Worm (Caenorhabditis elegans) whole organism, young adult: Measurements from ENCODE around the gene idpp-15.

Experiments used
- T07F8.4 ChIP-seq: sonication (generic microtip); optimal IDR thresholded peaks from 2 replicates; lab custom pipeline; 2016; ENCODE audit warnings: mild to moderate bottlenecking, missing genetic modification characterization, moderate library complexity, missing compliant biosample characterization
- ama-1 ChIP-seq, 3 experiments: fragments of 150-350 bp in 1 of 3; sonication (generic microtip) in 2 of 3; optimal IDR thresholded peaks; 2 replicates each; lab custom pipeline; 2014 to 2018; ENCODE audit warnings: missing biosample characterization in 2 of 3, missing genetic modification characterization in 2 of 3, missing genetic modification reagents in 2 of 3
- attf-3 ChIP-seq: fragments of 200-800 bp; sonication (Bioruptor generic); conservative IDR thresholded peaks from 2 replicates; pipeline ENCODE4 v1.3.6; 2022; ENCODE audit warnings: missing genetic modification reagents, missing genetic modification characterization, missing compliant biosample characterization
- dpff-1 ChIP-seq: sonication (generic microtip); optimal IDR thresholded peaks from 2 replicates; lab custom pipeline; 2017; ENCODE audit warnings: mild to moderate bottlenecking, missing genetic modification characterization, missing compliant biosample characterization
- ekl-4 ChIP-seq: fragments of 200-800 bp; sonication (Bioruptor generic); IDR thresholded peaks from 2 replicates; pipeline ENCODE4 v1.3.6; 2022; ENCODE audit warnings: missing genetic modification reagents, missing genetic modification characterization, missing compliant biosample characterization
- hmg-20 ChIP-seq: fragments of 200-800 bp; sonication (Bioruptor generic); IDR thresholded peaks from 2 replicates; pipeline ENCODE4 v1.3.6; 2022; ENCODE audit warnings: missing genetic modification reagents, missing genetic modification characterization, missing compliant biosample characterization
- lin-26 ChIP-seq: fragments of 200-800 bp; sonication (Bioruptor generic); IDR thresholded peaks from 2 replicates; pipeline ENCODE4 v1.3.6; 2022; ENCODE audit warnings: missing genetic modification reagents, missing genetic modification characterization, missing compliant biosample characterization
- lsy-27 ChIP-seq: sonication (generic microtip); optimal IDR thresholded peaks from 2 replicates; lab custom pipeline; 2017; ENCODE audit warnings: missing genetic modification characterization, mild to moderate bottlenecking, missing compliant biosample characterization, antibody characterized with exemption, missing genotype, borderline replicate concordance; ENCODE audit not compliant: insufficient read depth
- nfyb-1 ChIP-seq: fragments of 200-800 bp; sonication (Bioruptor generic); IDR thresholded peaks from 2 replicates; pipeline ENCODE4 v1.3.6; 2022; ENCODE audit warnings: missing genetic modification reagents, missing genetic modification characterization, missing compliant biosample characterization
- zfh-2 ChIP-seq: fragments of 200-800 bp; sonication (Bioruptor generic); conservative IDR thresholded peaks from 2 replicates; pipeline ENCODE4 v1.3.6; 2022; ENCODE audit warnings: missing genetic modification reagents, missing genetic modification characterization, missing compliant biosample characterization
- ztf-22 ChIP-seq: fragments of 200-800 bp; sonication (Bioruptor generic); optimal IDR thresholded peaks from 2 replicates; lab custom pipeline; 2018; ENCODE audit warnings: mild to moderate bottlenecking, missing genetic modification characterization, moderate library complexity, missing compliant biosample characterization

DNA sequence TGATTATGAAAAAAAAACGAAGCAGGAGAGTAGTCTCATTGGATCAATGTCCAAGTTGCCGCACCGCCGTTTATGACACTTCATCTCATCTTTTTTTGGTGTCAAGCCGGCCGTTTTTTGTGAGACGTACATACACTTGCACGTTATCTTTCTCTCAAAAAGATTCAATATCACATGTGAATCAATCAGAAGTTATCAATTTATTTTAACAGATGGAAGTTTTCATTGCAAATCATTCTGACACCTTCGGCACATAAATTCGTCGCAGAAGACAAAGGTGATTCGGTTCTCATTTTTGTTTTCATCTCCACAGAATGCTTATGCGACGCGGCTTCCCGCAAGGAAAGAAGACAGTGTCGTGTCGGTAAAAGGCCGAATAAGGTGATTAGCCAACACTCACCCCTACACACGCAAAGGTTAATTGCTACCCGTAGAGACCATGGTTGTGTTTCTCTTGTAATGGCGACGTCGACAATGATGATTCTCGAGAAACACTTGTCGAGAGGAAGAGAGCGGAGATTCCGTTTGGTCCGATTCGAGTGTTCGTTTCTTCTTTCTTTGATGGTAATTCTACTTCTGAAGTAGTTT, 20.6 kb upstream of the idpp-15 start:
- TF ChIP-seq nfyb-1 (GFP tag; lab: Robert Waterston, UW): no peak
- no peak for TF ChIP-seq ztf-22
- no peak for TF ChIP-seq ekl-4
- TF ChIP-seq ama-1 (optimal IDR thresholded peaks at IDR 0.05; lab: Kevin White, UChicago): no peak
- TF ChIP-seq ama-1 (GFP tag; optimal IDR thresholded peaks at IDR 0.05; lab: Kevin White, UChicago): no peak
- no peak for TF ChIP-seq lin-26 (GFP tag; lab: Robert Waterston, UW)
- TF ChIP-seq zfh-2 (GFP tag; lab: Robert Waterston, UW): no peak
- no peak for TF ChIP-seq dpff-1
- no peak for TF ChIP-seq attf-3 (GFP tag; lab: Robert Waterston, UW)
- TF ChIP-seq T07F8.4 (tag; lab: Kevin White, UChicago): no peak
- no peak for TF ChIP-seq hmg-20
- TF ChIP-seq lsy-27 (tag; lab: Kevin White, UChicago): no peak
